Fruit fly (Drosophila melanogaster) Kc167 (cell line): ENCODE results near the gene CG10194.

ENCODE experiments used
- Myc ChIP-seq: fragments of >200 bp; optimal IDR thresholded peaks from 2 replicates; lab custom pipeline; 2017; ENCODE audit warnings: missing external identifiers
- Sin3A ChIP-seq: fragments of >200 bp; optimal IDR thresholded peaks from 2 replicates; lab custom pipeline; 2018; ENCODE audit warnings: missing external identifiers
- h ChIP-seq: fragments of >200 bp; optimal IDR thresholded peaks from 3 replicates; lab custom pipeline; 2018; ENCODE audit warnings: missing external identifiers
- insv ChIP-seq: fragments of >200 bp; optimal IDR thresholded peaks from 3 replicates; lab custom pipeline; 2018; ENCODE audit warnings: missing external identifiers
- psq ChIP-seq: fragments of >200 bp; optimal IDR thresholded peaks from 2 replicates; lab custom pipeline; 2017; ENCODE audit warnings: missing external identifiers
- ttk ChIP-seq: sonication (Bioruptor generic); optimal IDR thresholded peaks from 2 replicates; lab custom pipeline; 2017; ENCODE audit warnings: missing external identifiers

CG10194 gene

DNA sequence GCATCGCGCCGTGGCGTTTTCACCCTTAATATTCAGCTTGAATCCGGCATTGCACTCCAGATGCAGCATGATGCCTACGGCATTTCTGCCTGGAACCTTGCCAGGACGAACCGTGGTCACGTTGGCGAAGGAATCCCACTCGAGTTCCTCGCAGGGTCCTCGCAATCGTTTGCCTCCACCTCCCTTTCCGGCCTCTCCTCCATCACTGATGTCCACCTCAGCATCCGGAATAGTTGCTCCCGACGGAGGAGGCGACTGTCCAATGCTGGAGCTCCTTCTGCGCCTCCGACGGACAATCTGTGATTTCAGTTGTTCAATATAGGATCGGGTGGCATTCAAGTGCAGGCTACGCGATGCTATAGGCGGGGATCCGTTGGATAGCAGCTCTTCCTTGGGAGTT, 22.3 kb upstream of the CG10194 start:
- TF ChIP-seq Sin3A (lab: Kevin White, UChicago) (no peak), psq (lab: Kevin White, UChicago) (no peak), insv (lab: Kevin White, UChicago) (no peak), h (no peak), ttk (lab: Kevin White, UChicago) (no peak), Myc (lab: Kevin White, UChicago) (no peak)

DNA sequence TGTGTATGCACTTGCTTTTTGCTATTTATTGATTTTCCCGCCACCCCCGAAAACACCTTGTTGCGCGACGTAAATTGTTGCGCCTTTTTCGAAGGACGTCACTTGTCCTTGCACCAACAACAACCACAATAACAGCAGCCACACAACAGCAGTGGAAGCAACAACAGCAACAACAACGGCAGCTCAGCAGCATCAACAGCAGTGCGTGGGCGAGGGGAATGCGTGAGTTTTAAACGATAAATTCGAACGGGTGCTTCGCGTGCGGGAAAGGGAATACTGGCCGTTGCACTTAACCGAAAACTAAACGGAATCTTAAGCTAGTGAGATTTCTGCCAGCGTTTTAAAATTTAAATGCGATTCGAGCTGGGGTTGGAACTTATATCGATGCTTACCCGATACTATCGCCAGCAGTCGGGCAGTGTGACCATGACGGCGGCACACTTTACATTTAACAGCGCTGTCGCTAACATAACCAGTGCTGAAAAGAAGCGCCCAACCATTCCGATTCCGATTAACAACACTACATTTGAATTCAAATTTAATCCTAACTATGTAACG, 18.5 kb upstream of the CG10194 start, which contains the start of gene cyst:
Gene cyst (minus strand): TSS at position 404 of the 558 bp plus-strand sequence.
- TF ChIP-seq h (no peak), ttk (lab: Kevin White, UChicago) (no peak), insv (lab: Kevin White, UChicago) (no peak), psq (lab: Kevin White, UChicago) (no peak), Sin3A (lab: Kevin White, UChicago) (no peak), Myc (lab: Kevin White, UChicago) (no peak)

DNA sequence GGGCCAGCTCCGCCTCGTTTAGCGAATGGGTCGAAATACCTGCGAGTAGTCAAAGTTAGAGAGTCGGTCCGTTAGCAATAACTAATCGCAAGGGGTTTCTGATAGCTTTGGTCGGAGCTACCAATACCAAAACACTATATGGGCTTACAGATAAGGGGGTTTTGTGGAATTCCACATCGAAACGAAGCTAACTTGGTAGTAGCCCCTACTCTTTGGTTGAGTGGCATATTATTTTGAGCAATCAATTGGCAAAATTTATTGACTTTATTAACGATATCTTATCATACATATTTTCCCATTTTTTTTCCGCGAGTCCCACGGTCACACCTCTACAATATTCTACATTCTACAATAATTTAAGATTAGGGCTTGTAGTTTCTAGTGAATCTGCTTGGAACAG, 16.4 kb upstream of the CG10194 start:
- TF ChIP-seq h (no peak), psq (lab: Kevin White, UChicago) (no peak), Myc (lab: Kevin White, UChicago) (no peak), Sin3A (lab: Kevin White, UChicago) (no peak), ttk (lab: Kevin White, UChicago) (no peak), insv (lab: Kevin White, UChicago) (no peak)

DNA sequence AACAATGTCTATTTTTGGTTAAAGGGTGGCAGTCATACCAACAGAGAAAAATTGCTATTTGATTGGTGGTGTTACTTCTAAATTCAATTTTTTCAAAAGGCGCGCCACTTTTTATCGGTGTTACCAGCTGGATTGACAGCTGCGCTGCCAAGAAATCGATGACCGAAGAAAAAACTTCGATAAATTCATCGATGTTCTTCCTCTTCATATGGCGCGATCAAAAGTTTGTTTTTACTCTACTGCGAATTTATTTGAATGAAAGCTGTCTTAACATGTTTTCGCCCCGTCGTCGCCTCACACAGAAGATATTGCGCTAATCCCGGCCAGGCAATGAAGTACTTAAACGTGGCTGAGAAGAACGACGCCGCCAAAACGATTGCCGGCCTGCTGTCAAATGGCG, 8.1 kb upstream of the CG10194 start, which contains the start of gene Top3alpha:
Gene Top3alpha (plus strand): TSS at position 186 of the 400 bp plus-strand sequence.
- TF ChIP-seq psq (lab: Kevin White, UChicago) (no peak), Myc (lab: Kevin White, UChicago) (no peak), insv (lab: Kevin White, UChicago) (no peak), ttk (lab: Kevin White, UChicago) (no peak), h (no peak), Sin3A (lab: Kevin White, UChicago) (no peak)

DNA sequence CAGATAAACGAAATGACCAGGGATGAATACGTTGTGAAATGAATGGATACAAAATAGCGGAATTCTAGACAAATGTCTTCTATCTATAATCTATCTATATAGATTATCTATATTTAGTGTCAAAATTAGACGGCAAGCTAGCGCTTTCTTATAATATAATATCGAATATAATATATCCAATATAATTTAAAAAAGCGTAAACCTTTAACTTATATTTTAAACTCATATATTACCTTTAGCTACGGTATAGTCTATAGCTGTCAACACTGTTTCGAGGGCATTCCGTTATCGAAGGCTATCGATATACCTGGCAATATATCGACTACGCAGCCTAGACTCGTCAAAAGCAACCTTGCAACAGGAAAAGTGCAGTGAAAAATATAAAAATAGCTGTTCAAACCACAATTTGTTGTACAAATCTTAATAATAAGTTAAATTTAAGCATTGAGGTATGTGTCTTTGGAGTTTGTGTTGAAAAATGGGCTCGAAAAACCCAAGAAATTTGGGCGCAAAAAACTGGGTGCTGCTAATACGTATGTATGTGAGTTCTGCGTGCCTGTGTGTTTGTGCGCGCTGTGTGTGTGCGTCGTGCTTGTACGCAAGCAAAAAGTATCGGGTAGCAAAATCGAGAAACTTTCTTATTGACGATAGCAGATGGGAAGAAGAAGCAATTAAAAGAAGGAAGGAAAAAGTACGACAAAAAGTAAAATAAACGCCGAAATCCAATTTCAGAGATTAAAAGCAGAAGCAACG, 3.2 kb upstream of the CG10194 start, which contains the start of the genes swm and Ctu2:
Gene swm (plus strand): TSS at position 318 of the 753 bp plus-strand sequence.
Gene Ctu2 (minus strand): TSS at position 320 of the 753 bp plus-strand sequence.
- TF ChIP-seq ttk (lab: Kevin White, UChicago) (no peak), psq (lab: Kevin White, UChicago) (no peak)

DNA sequence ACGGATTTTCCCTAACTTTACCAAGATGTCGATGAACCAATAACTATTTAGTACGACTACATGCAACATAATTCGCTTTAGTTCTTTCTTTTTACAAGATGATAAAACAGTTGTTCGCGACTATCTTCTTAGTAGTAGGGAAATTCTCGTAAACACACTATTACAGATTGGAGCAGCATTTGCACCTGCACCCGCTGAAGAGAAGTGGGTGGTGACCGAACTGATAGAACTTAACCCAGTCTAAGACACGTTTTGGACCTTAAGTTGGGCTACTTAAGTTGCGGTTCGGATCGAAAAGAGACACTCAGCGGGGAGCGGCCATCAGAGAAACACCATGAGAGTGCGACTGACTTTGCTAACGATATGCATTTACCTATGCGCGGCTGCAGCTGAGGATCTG, 2.7 kb downstream of the CG10194 start, which contains the start of gene CG13083:
Gene CG13083 (plus strand): TSS at position 301 of the 400 bp plus-strand sequence.
- TF ChIP-seq Sin3A (lab: Kevin White, UChicago) (no peak), Myc (lab: Kevin White, UChicago) (no peak), h (no peak), ttk (lab: Kevin White, UChicago) (no peak), insv (lab: Kevin White, UChicago) (no peak), psq (lab: Kevin White, UChicago) (no peak)

DNA sequence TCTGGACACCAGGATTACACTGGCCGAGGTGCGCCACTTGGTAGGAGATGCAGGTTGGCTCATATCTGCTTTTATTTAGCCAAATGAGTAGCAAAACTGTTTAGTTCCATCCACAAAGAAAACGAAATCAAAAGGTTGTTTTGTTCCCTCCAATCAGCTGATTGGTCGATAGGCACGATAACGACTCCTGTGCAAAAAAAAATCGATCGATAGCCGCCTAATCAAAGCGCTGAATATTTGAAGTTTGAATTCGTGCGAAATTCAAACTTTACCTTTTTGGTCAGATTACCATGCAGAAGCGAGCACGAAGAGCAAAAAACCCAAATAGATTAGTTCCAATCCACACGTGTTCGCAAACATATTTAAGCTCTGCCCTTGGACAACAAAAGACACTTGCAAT, 5.4 kb downstream of the CG10194 start, which contains the start of the genes CG10195 and CG13084:
Gene CG10195 (minus strand): TSS at position 167 of the 400 bp plus-strand sequence.
Gene CG13084 (plus strand): TSS at position 392 of the 400 bp plus-strand sequence.
- no peak for TF ChIP-seq insv (lab: Kevin White, UChicago)
- TF ChIP-seq Sin3A (lab: Kevin White, UChicago): no peak
- no peak for TF ChIP-seq ttk (lab: Kevin White, UChicago)
- TF ChIP-seq psq (lab: Kevin White, UChicago): no peak
- TF ChIP-seq Myc (lab: Kevin White, UChicago): no peak

DNA sequence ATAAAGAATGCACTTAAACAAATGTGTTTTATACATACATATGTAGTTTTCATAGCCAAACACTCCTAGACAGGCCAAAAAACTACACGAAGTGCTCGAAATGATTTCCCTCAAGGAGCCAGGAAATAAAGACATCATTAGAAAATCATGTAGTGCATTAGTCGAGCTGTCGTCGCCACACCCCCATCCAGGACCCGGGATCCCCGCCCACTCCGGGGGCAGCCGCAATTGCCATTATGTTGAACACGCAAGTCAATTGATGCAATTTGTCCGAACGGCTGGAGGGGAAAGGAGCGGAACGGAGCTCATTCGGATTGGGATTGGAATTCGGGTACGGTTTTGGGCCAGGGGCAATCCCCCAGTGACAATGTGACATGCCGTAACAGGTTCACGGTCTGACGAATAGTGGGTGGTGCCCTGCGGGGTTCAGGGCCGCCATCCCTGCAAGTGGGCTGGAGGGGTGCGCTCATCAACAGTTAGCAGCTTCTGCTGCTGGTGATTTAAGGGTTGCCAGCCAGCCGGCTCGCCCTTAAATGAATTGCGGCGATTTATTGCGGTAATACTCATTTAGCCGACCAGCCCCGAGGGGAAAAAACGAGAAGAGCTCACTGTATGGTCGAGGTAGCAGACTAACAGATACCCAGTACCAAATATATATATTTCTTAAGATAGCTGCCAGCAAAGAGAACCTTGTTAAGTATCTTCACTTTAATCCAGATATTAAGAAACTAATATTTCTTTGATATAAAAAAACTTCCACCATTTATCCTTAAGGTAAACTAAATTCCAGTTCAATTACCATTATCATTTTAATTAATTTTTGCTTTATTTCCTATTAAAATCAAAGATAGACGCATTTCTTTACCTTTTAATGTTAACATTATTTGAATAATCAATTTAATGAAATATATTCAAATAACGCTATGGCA, 9.2 kb downstream of the CG10194 start:
- TF ChIP-seq ttk (lab: Kevin White, UChicago) (no peak), insv (lab: Kevin White, UChicago) (no peak), Myc (lab: Kevin White, UChicago) (no peak), Sin3A (lab: Kevin White, UChicago) (no peak), h (no peak)

DNA sequence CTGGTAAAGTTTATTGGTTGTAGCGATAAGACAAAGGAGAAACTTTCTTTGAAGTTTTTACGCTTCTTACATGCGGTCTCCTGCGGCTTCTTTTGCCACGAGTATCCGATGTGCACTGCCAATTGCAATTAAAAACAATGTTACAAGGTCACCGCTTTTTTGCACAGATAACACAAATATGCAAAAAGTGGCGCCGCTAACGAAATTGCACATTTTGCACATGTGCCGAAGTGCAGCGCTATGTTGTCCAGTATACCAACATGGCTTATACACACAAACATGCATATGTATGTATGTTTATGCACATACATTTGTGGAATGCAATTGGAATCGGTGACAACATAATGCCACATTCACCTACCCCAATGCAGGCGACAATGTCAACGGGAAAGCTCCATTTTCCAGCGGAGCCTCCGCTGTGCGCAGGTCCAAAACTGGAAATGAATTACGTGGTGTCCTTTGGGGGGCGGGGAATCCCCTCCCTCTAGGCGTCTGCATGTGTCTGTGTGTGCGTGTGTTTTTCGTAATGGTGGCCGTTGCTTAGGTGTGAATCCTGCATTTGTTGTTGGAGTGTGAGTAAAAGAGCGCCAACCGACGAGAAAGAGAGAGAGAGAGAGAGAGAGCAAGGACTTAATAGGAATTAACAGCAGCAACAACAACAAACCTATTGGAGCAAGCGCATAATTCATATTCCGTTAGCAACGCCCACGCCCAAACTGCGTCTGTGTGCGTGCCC, 10.5 kb downstream of the CG10194 start:
- TF ChIP-seq h (no peak), ttk (lab: Kevin White, UChicago) (no peak), Sin3A (lab: Kevin White, UChicago) (no peak), insv (lab: Kevin White, UChicago) (no peak), Myc (lab: Kevin White, UChicago) (no peak), psq (lab: Kevin White, UChicago) (no peak)

DNA sequence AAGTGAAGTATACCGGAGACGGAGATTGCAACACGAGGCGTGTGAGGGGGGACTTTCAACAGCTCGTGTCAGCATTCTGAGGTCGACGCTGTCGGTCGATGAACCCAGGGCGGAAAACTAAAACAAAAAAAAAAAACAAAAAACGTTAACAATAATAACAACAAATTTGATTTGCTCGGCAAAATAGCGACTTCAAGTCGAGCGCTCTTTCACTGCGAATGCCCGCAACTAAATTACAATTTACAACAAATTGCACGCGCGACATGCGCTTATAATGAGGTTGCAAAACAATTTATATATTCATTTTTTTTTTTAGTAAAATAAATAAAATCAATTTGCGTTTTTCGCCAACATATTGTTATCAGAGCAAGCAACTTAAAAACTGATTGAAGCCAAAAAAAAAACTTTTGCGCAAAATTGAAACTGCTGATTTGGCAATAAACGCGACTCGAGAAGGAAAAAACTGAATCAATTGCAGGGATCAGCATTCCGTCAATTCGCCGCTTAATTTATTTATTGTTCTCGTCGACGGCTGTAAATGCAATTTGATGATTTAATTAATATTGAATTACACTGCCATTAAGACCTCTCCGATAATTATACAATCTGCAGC, 16.4 kb downstream of the CG10194 start:
- TF ChIP-seq h: no peak
- no peak for TF ChIP-seq insv (lab: Kevin White, UChicago)
- no peak for TF ChIP-seq ttk (lab: Kevin White, UChicago)
- TF ChIP-seq psq (lab: Kevin White, UChicago): no peak
- TF ChIP-seq Sin3A (lab: Kevin White, UChicago): no peak
- TF ChIP-seq Myc (lab: Kevin White, UChicago): no peak
